Fruit fly (Drosophila melanogaster) whole organism, embryonic: Measurements from ENCODE around the gene CG12182.

ENCODE experiments used
- Abd-B ChIP-seq: fragments of 200-800 bp; sonication (Bioruptor generic); optimal IDR thresholded peaks from 2 replicates; lab custom pipeline; 2018; ENCODE audit warnings: missing biosample characterization, mild to moderate bottlenecking, missing genetic modification characterization, moderate library complexity
- Atf-2 ChIP-seq: fragments of 200-800 bp; sonication (Bioruptor generic); optimal IDR thresholded peaks from 2 replicates; lab custom pipeline; 2016; ENCODE audit warnings: missing biosample characterization, missing genetic modification characterization
- BEAF-32 ChIP-seq: fragments of 200-800 bp; sonication (Bioruptor generic); optimal IDR thresholded peaks from 3 replicates; lab custom pipeline; 2017; ENCODE audit warnings: missing biosample characterization, missing genetic modification characterization, mild to moderate bottlenecking, moderate library complexity, missing genetic modification reagents
- Bgb ChIP-seq: fragments of 200-800 bp; sonication (Bioruptor generic); IDR thresholded peaks from 2 replicates; pipeline ENCODE4 v1.3.6; 2022; ENCODE audit warnings: missing biosample characterization, missing genetic modification characterization; ENCODE audit not compliant: partially characterized antibody
- CG10209 ChIP-seq: fragments of 200-800 bp; sonication (Bioruptor generic); optimal IDR thresholded peaks from 3 replicates; lab custom pipeline; 2017; ENCODE audit warnings: missing biosample characterization, mild to moderate bottlenecking, missing genetic modification characterization, missing genetic modification reagents
- CG10431 ChIP-seq: fragments of 200-800 bp; sonication (Bioruptor generic); optimal IDR thresholded peaks from 3 replicates; lab custom pipeline; 2018; ENCODE audit warnings: missing biosample characterization, mild to moderate bottlenecking, missing genetic modification characterization
- CG10959 ChIP-seq: fragments of 200-800 bp; sonication (Bioruptor generic); IDR thresholded peaks from 2 replicates; pipeline ENCODE4 v1.3.6; 2022; ENCODE audit warnings: missing biosample characterization, missing genetic modification characterization
- CG12744 ChIP-seq: fragments of 200-800 bp; sonication (Bioruptor generic); optimal IDR thresholded peaks from 2 replicates; lab custom pipeline; 2016; ENCODE audit warnings: missing biosample characterization, missing genetic modification characterization
- CG14667 ChIP-seq: fragments of 200-800 bp; sonication (Bioruptor generic); IDR thresholded peaks from 2 replicates; pipeline ENCODE4 v1.3.6; 2022; ENCODE audit warnings: missing biosample characterization, missing genetic modification characterization
- CG14710 ChIP-seq: fragments of 200-800 bp; sonication (Bioruptor generic); optimal IDR thresholded peaks from 3 replicates; lab custom pipeline; 2019; ENCODE audit warnings: missing biosample characterization, mild to moderate bottlenecking, missing genetic modification characterization, moderate library complexity
- CG14965 ChIP-seq: fragments of 200-800 bp; sonication (Bioruptor generic); optimal IDR thresholded peaks from 2 replicates; lab custom pipeline; 2016; ENCODE audit warnings: missing biosample characterization, missing genetic modification characterization, borderline replicate concordance
- CG15073 ChIP-seq: fragments of 200-800 bp; sonication (Bioruptor generic); optimal IDR thresholded peaks from 2 replicates; lab custom pipeline; 2016; ENCODE audit warnings: missing biosample characterization, missing genetic modification characterization
- CG15696 ChIP-seq: fragments of 200-800 bp; sonication (Bioruptor generic); optimal IDR thresholded peaks from 2 replicates; lab custom pipeline; 2019; ENCODE audit warnings: missing biosample characterization, mild to moderate bottlenecking, missing genetic modification characterization, moderate library complexity
- CG18599 ChIP-seq: fragments of 200-800 bp; sonication (Bioruptor generic); optimal IDR thresholded peaks from 3 replicates; lab custom pipeline; 2017; ENCODE audit warnings: missing biosample characterization, missing genetic modification characterization, mild to moderate bottlenecking, moderate library complexity, missing genetic modification reagents
- CG18619 ChIP-seq: fragments of 200-800 bp; sonication (Bioruptor generic); optimal IDR thresholded peaks from 3 replicates; lab custom pipeline; 2017; ENCODE audit warnings: missing biosample characterization, mild to moderate bottlenecking, missing genetic modification characterization
- CG32532 ChIP-seq: fragments of 200-800 bp; sonication (Bioruptor generic); IDR thresholded peaks from 2 replicates; pipeline ENCODE4 v1.3.6; 2022; ENCODE audit warnings: missing biosample characterization, missing genetic modification characterization
- CG33213 ChIP-seq: fragments of 200-800 bp; sonication (Bioruptor generic); optimal IDR thresholded peaks from 3 replicates; lab custom pipeline; 2016; ENCODE audit warnings: missing biosample characterization, missing genetic modification characterization
- CG34422 ChIP-seq: fragments of 200-800 bp; sonication (Bioruptor generic); IDR thresholded peaks from 3 replicates; pipeline ENCODE4 v1.3.6; 2022; ENCODE audit warnings: missing biosample characterization, missing genetic modification characterization
- CG42726 ChIP-seq: fragments of 200-800 bp; sonication (Bioruptor generic); IDR thresholded peaks from 2 replicates; pipeline ENCODE4 v1.3.6; 2022; ENCODE audit warnings: missing biosample characterization, missing genetic modification characterization; ENCODE audit not compliant: partially characterized antibody
- CG4617 ChIP-seq: fragments of 200-800 bp; sonication (Bioruptor generic); optimal IDR thresholded peaks from 3 replicates; lab custom pipeline; 2016; ENCODE audit warnings: missing biosample characterization, missing genetic modification characterization, borderline replicate concordance
- CG4854 ChIP-seq: fragments of 200-800 bp; sonication (Bioruptor generic); optimal IDR thresholded peaks from 2 replicates; lab custom pipeline; 2016; ENCODE audit warnings: missing biosample characterization, missing genetic modification characterization, inconsistent platforms
- CG8478 ChIP-seq: fragments of >200 bp; optimal IDR thresholded peaks from 2 replicates; lab custom pipeline; 2018
- CHES-1-like ChIP-seq: fragments of 200-800 bp; sonication (Bioruptor generic); optimal IDR thresholded peaks from 2 replicates; lab custom pipeline; 2016; ENCODE audit warnings: missing biosample characterization, missing genetic modification characterization
- Camta ChIP-seq: fragments of 200-800 bp; sonication (Bioruptor generic); optimal IDR thresholded peaks from 2 replicates; lab custom pipeline; 2016; ENCODE audit warnings: missing biosample characterization, missing genetic modification characterization
- H2.0 ChIP-seq: fragments of 200-800 bp; sonication (Bioruptor generic); IDR thresholded peaks from 2 replicates; pipeline ENCODE4 v1.3.6; 2022; ENCODE audit warnings: missing biosample characterization, missing genetic modification characterization
- HLHmδ ChIP-seq: fragments of 200-800 bp; sonication (Bioruptor generic); optimal IDR thresholded peaks from 2 replicates; lab custom pipeline; 2018; ENCODE audit warnings: missing biosample characterization, mild to moderate bottlenecking, missing genetic modification characterization, moderate library complexity
- HmgZ ChIP-seq: fragments of 200-800 bp; sonication (Bioruptor generic); optimal IDR thresholded peaks from 2 replicates; lab custom pipeline; 2018; ENCODE audit warnings: missing biosample characterization, mild to moderate bottlenecking, missing genetic modification characterization
- Hmr ChIP-seq: fragments of 200-800 bp; sonication (Bioruptor generic); optimal IDR thresholded peaks from 3 replicates; lab custom pipeline; 2017; ENCODE audit warnings: mild to moderate bottlenecking, missing biosample characterization, missing genetic modification reagents, missing genetic modification characterization
- Hr39 ChIP-seq: fragments of >200 bp; optimal IDR thresholded peaks from 2 replicates; lab custom pipeline; 2017
- Nf-YC ChIP-seq: fragments of 200-800 bp; optimal IDR thresholded peaks from 3 replicates; lab custom pipeline; 2019; ENCODE audit warnings: missing biosample characterization, mild to moderate bottlenecking, missing genetic modification characterization, moderate library complexity
- Sox102F ChIP-seq: fragments of 200-800 bp; sonication (Bioruptor generic); optimal IDR thresholded peaks from 2 replicates; lab custom pipeline; 2018; ENCODE audit warnings: missing biosample characterization, mild to moderate bottlenecking, missing genetic modification characterization, moderate library complexity
- al ChIP-seq: fragments of 200-800 bp; sonication (Bioruptor generic); IDR thresholded peaks from 2 replicates; pipeline ENCODE4 v1.3.6; 2022; ENCODE audit warnings: missing biosample characterization, missing genetic modification characterization
- ato ChIP-seq: fragments of 200-800 bp; sonication (Bioruptor generic); IDR thresholded peaks from 2 replicates; pipeline ENCODE4 v1.3.6; 2022; ENCODE audit warnings: missing biosample characterization, missing genetic modification characterization; ENCODE audit not compliant: partially characterized antibody
- az2 ChIP-seq: fragments of 200-800 bp; sonication (Bioruptor generic); optimal IDR thresholded peaks from 3 replicates; lab custom pipeline; 2016; ENCODE audit warnings: missing biosample characterization, missing genetic modification characterization
- caup ChIP-seq: fragments of 200-800 bp; sonication (Bioruptor generic); optimal IDR thresholded peaks from 3 replicates; lab custom pipeline; 2017; ENCODE audit warnings: missing biosample characterization, mild to moderate bottlenecking, missing genetic modification characterization, moderate library complexity; ENCODE audit not compliant: severe bottlenecking
- chm ChIP-seq: fragments of 200-800 bp; sonication (Bioruptor generic); IDR thresholded peaks from 2 replicates; pipeline ENCODE4 v1.3.6; 2022; ENCODE audit warnings: missing biosample characterization, missing genetic modification characterization
- dmrt99B ChIP-seq: fragments of 200-800 bp; sonication (Bioruptor generic); optimal IDR thresholded peaks from 2 replicates; lab custom pipeline; 2018; ENCODE audit warnings: missing biosample characterization, mild to moderate bottlenecking, missing genetic modification characterization, moderate library complexity
- ewg ChIP-seq: fragments of 200-800 bp; sonication (Bioruptor generic); optimal IDR thresholded peaks from 3 replicates; lab custom pipeline; 2017; ENCODE audit warnings: mild to moderate bottlenecking, missing biosample characterization, missing genetic modification reagents, missing genetic modification characterization
- fd96Cb ChIP-seq: fragments of 200-800 bp; sonication (Bioruptor generic); optimal IDR thresholded peaks from 2 replicates; lab custom pipeline; 2018; ENCODE audit warnings: missing biosample characterization, mild to moderate bottlenecking, missing genetic modification characterization, moderate library complexity
- grn ChIP-seq: fragments of 200-800 bp; sonication (Bioruptor generic); optimal IDR thresholded peaks from 3 replicates; lab custom pipeline; 2017; ENCODE audit warnings: missing biosample characterization, missing genetic modification characterization
- maf-S ChIP-seq: fragments of 200-800 bp; sonication (Bioruptor generic); optimal IDR thresholded peaks from 2 replicates; lab custom pipeline; 2016; ENCODE audit warnings: missing biosample characterization, missing genetic modification characterization
- sc ChIP-seq, 3 experiments: fragments of >200 bp in 2 of 3; fragments of 200-800 bp in 1 of 3; sonication (Bioruptor generic) in 1 of 3; optimal IDR thresholded peaks; 2 replicates in 2 of 3; 3 replicates in 1 of 3; lab custom pipeline; 2017; ENCODE audit warnings: mild to moderate bottlenecking in 1 of 3, missing biosample characterization in 1 of 3, missing genetic modification characterization in 1 of 3, missing genetic modification reagents in 1 of 3
- schlank ChIP-seq: fragments of 200-800 bp; sonication (Bioruptor generic); optimal IDR thresholded peaks from 2 replicates; lab custom pipeline; 2018; ENCODE audit warnings: missing biosample characterization, mild to moderate bottlenecking, missing genetic modification characterization
- sima ChIP-seq: fragments of 200-800 bp; sonication (Bioruptor generic); optimal IDR thresholded peaks from 2 replicates; lab custom pipeline; 2016; ENCODE audit warnings: missing biosample characterization, missing genetic modification characterization
- sna ChIP-seq: fragments of 200-800 bp; sonication (Bioruptor generic); IDR thresholded peaks from 2 replicates; pipeline ENCODE4 v1.3.6; 2022; ENCODE audit warnings: missing biosample characterization, missing genetic modification characterization; ENCODE audit not compliant: partially characterized antibody
- tna ChIP-seq: fragments of 200-800 bp; sonication (Bioruptor generic); IDR thresholded peaks from 2 replicates; pipeline ENCODE4 v1.3.6; 2022; ENCODE audit warnings: missing biosample characterization, missing genetic modification characterization; ENCODE audit not compliant: partially characterized antibody
- trh ChIP-seq: fragments of 200-800 bp; sonication (Bioruptor generic); optimal IDR thresholded peaks from 2 replicates; lab custom pipeline; 2016; ENCODE audit warnings: missing biosample characterization, missing genetic modification characterization
- vfl ChIP-seq: fragments of 200-800 bp; sonication (Bioruptor generic); optimal IDR thresholded peaks from 2 replicates; lab custom pipeline; 2016; ENCODE audit warnings: missing biosample characterization, missing genetic modification characterization

Gene CG12182

DNA sequence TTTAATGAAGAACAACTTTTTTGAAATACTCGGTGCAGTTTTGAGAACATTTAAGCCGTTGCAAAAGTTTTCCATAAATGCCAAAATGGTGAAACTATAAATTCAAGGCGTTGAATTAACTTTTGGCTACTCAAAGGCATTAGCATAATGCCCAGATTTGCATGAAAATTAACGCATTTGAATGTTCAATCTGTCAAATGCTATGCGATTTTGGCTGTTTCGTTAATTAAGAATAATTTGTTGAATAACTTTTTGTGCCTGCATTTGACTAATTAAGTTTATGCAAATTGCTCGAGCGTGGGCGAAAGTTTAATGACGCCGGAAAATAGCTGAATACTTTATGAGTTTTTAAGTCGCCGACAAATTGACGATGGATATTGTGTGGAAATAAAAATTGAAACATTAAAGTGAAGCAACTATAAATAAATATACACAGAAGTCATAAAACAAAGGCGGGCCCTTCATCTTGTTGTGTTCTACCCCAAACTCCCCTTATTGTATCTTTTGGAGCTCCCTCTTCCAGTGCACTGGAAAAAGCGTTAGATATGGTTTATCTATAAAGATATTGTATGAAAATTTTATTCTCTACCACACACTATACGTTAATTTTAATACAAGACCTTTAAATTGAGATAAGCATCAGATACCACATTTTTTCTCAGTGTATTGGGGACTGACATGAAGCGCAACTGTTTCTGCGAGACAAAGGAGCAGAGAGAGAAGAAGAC lies 47.1 kb downstream of the CG12182 start (continued):
- TF ChIP-seq tna (GFP tag; lab: Robert Waterston, UW) = no peak
- TF ChIP-seq schlank = no peak
- TF ChIP-seq trh (GFP tag; lab: Kevin White, UChicago) = no peak
- no peak for TF ChIP-seq Hr39 (lab: Kevin White, UChicago)
- no peak for TF ChIP-seq Bgb (GFP tag; lab: Robert Waterston, UW)
- TF ChIP-seq maf-S = peak; percentile 20
- no peak for TF ChIP-seq Nf-YC (tag; lab: Kevin White, UChicago)
- TF ChIP-seq ewg (GFP tag; lab: Kevin White, UChicago) = peak; percentile 54
- TF ChIP-seq Atf-2 (GFP tag; lab: Kevin White, UChicago) = peak; percentile 52
- no peak for TF ChIP-seq CG15073 (GFP tag; lab: Kevin White, UChicago)
- TF ChIP-seq Sox102F (GFP tag; lab: Kevin White, UChicago) = peak; percentile 78
- TF ChIP-seq CG18619 (GFP tag; lab: Kevin White, UChicago) = peak; percentile 52
- TF ChIP-seq chm (GFP tag; lab: Robert Waterston, UW) = peak; percentile 74
- peak; percentile 50 for TF ChIP-seq CG10431 (GFP tag; lab: Kevin White, UChicago)
- peak; percentile 69 for TF ChIP-seq CG10209 (GFP tag; lab: Kevin White, UChicago)
- peak; percentile 76 for TF ChIP-seq CG18599
- TF ChIP-seq grn (GFP tag; lab: Kevin White, UChicago) = peak; percentile 18
- peak; percentile 74 for TF ChIP-seq fd96Cb
- TF ChIP-seq CG34422 (GFP tag; lab: Robert Waterston, UW) = 0 out of 3 replicates have a peak, but pooled peaks have one; percentile 12
- TF ChIP-seq CG14667 (GFP tag; lab: Robert Waterston, UW) = no peak
- no peak for TF ChIP-seq sc (optimal IDR thresholded peaks at IDR 0.05; lab: Kevin White, UChicago)
- peak; percentile 60 for TF ChIP-seq sc (GFP tag; optimal IDR thresholded peaks at IDR 0.05; lab: Kevin White, UChicago)
- peak; percentile 65 for TF ChIP-seq Camta (GFP tag; lab: Kevin White, UChicago)
- no peak for TF ChIP-seq CG14965 (GFP tag; lab: Kevin White, UChicago)
- TF ChIP-seq dmrt99B (tag; lab: Kevin White, UChicago) = no peak
- TF ChIP-seq al (GFP tag; lab: Robert Waterston, UW) = 0 out of 2 replicates have a peak, but pooled peaks have one; percentile 19
- TF ChIP-seq sna (GFP tag; lab: Robert Waterston, UW) = no peak
- no peak for TF ChIP-seq ato (GFP tag; lab: Robert Waterston, UW)
- TF ChIP-seq BEAF-32 (GFP tag; lab: Kevin White, UChicago) = no peak
- TF ChIP-seq az2 (GFP tag; lab: Kevin White, UChicago) = peak; percentile 70
- TF ChIP-seq CG4854 = peak; percentile 47
- TF ChIP-seq CG12744 (GFP tag; lab: Kevin White, UChicago) = peak; percentile 38
- peak; percentile 47 for TF ChIP-seq caup
- peak; percentile 36 for TF ChIP-seq Abd-B (GFP tag; lab: Kevin White, UChicago)
- no peak for TF ChIP-seq CG8478
- TF ChIP-seq CHES-1-like (GFP tag; lab: Kevin White, UChicago) = peak; percentile 34
- no peak for TF ChIP-seq CG4617 (GFP tag; lab: Kevin White, UChicago)
- no peak for TF ChIP-seq vfl (GFP tag; lab: Kevin White, UChicago)
- TF ChIP-seq CG42726 = no peak
- TF ChIP-seq H2.0 (GFP tag; lab: Robert Waterston, UW) = peak; percentile 38; the same call in 1 of the 2 replicates
- peak; percentile 56; the same call in 1 of the 2 replicates for TF ChIP-seq CG10959 (GFP tag; lab: Robert Waterston, UW)
- TF ChIP-seq HLHmδ = no peak
- TF ChIP-seq sima (GFP tag; lab: Kevin White, UChicago) = no peak
- TF ChIP-seq CG32532 (GFP tag; lab: Robert Waterston, UW) = peak; percentile 63
- TF ChIP-seq CG14710 (tag; lab: Kevin White, UChicago) = peak; percentile 73
- TF ChIP-seq HmgZ (tag; lab: Kevin White, UChicago) = no peak
- peak; percentile 50 for TF ChIP-seq CG15696 (tag; lab: Kevin White, UChicago)
- peak; percentile 46 for TF ChIP-seq CG33213 (GFP tag; lab: Kevin White, UChicago)
- peak; percentile 33 for TF ChIP-seq Hmr (GFP tag; lab: Kevin White, UChicago)
